Worm (Caenorhabditis elegans) whole organism, L4 larva: ENCODE data around the gene frm-8.

Experiments used
- F49E8.2 ChIP-seq: sonication (generic microtip); optimal IDR thresholded peaks from 2 replicates; lab custom pipeline; 2016; ENCODE audit warnings: missing compliant biosample characterization, mild to moderate bottlenecking, missing genetic modification characterization, borderline replicate concordance
- T20F7.1 ChIP-seq: fragments of 200-800 bp; sonication (Bioruptor generic); optimal IDR thresholded peaks from 2 replicates; lab custom pipeline; 2018; ENCODE audit warnings: mild to moderate bottlenecking, missing genetic modification characterization, missing compliant biosample characterization
- Y105C5A.15 ChIP-seq: fragments of 200-800 bp; sonication (Bioruptor generic); IDR thresholded peaks from 2 replicates; pipeline ENCODE4 v1.3.6; 2022; ENCODE audit warnings: missing genetic modification characterization, missing compliant biosample characterization
- Y48G9A.11 ChIP-seq: fragments of 200-800 bp; sonication (Bioruptor generic); IDR thresholded peaks from 2 replicates; pipeline ENCODE4 v1.3.6; 2022; ENCODE audit warnings: missing genetic modification reagents, missing genetic modification characterization, missing compliant biosample characterization
- Y5F2A.4 ChIP-seq: fragments of 200-800 bp; sonication (Bioruptor generic); optimal IDR thresholded peaks from 2 replicates; lab custom pipeline; 2018; ENCODE audit warnings: mild to moderate bottlenecking, missing genetic modification characterization, missing compliant biosample characterization
- Y75B8A.6 ChIP-seq: fragments of 200-800 bp; sonication (Bioruptor generic); IDR thresholded peaks from 2 replicates; pipeline ENCODE4 v1.3.6; 2022; ENCODE audit warnings: missing genetic modification reagents, missing genetic modification characterization, missing compliant biosample characterization
- ZK337.2 ChIP-seq: fragments of 200-800 bp; sonication (Bioruptor generic); IDR thresholded peaks from 2 replicates; pipeline ENCODE4 v1.3.6; 2022; ENCODE audit warnings: missing genetic modification reagents, missing genetic modification characterization, missing compliant biosample characterization
- aha-1 ChIP-seq: fragments of 150-350 bp; peaks from one replicate; lab custom pipeline; 2014; ENCODE audit warnings: missing biosample characterization, missing genetic modification characterization
- aly-2 ChIP-seq: sonication (generic microtip); optimal IDR thresholded peaks from 2 replicates; lab custom pipeline; 2018; ENCODE audit warnings: missing biosample characterization, missing genetic modification characterization
- ceh-32 ChIP-seq: sonication (generic microtip); optimal IDR thresholded peaks from 2 replicates; lab custom pipeline; 2016; ENCODE audit warnings: mild to moderate bottlenecking, missing genetic modification characterization, missing compliant biosample characterization; ENCODE audit not compliant: poor library complexity
- ceh-44 ChIP-seq: fragments of 200-800 bp; sonication (Bioruptor generic); IDR thresholded peaks from 2 replicates; pipeline ENCODE4 v1.3.6; 2022; ENCODE audit warnings: missing genetic modification reagents, missing genetic modification characterization, missing compliant biosample characterization
- ceh-82 ChIP-seq: sonication (generic microtip); optimal IDR thresholded peaks from 2 replicates; lab custom pipeline; 2017; ENCODE audit warnings: missing biosample characterization, missing genetic modification characterization
- ces-1 ChIP-seq: fragments of 150-350 bp; sonication (generic microtip); optimal IDR thresholded peaks from 4 replicates; lab custom pipeline; 2014; ENCODE audit warnings: missing biosample characterization, missing genetic modification reagents, missing genetic modification characterization
- ctbp-1 ChIP-seq: fragments of 200-800 bp; sonication (Bioruptor generic); IDR thresholded peaks from 2 replicates; pipeline ENCODE4 v1.3.6; 2022; ENCODE audit warnings: missing genetic modification reagents, missing genetic modification characterization, missing compliant biosample characterization
- daf-8 ChIP-seq: fragments of 200-800 bp; sonication (Bioruptor generic); IDR thresholded peaks from 2 replicates; pipeline ENCODE4 v1.3.6; 2022; ENCODE audit warnings: missing genetic modification characterization, missing compliant biosample characterization
- dmd-6 ChIP-seq: fragments of 200-800 bp; sonication (Bioruptor generic); IDR thresholded peaks from 2 replicates; pipeline ENCODE4 v1.3.6; 2022; ENCODE audit warnings: missing genetic modification reagents, missing genetic modification characterization, missing compliant biosample characterization
- dpl-1 ChIP-seq: fragments of 150-350 bp; optimal IDR thresholded peaks from 2 replicates; lab custom pipeline; 2014; ENCODE audit warnings: missing biosample characterization, missing genetic modification reagents, missing genetic modification characterization
- dve-1 ChIP-seq: sonication (generic microtip); optimal IDR thresholded peaks from 2 replicates; lab custom pipeline; 2017; ENCODE audit warnings: antibody characterized with exemption, mild to moderate bottlenecking, missing genetic modification characterization, missing compliant biosample characterization; ENCODE audit not compliant: insufficient read depth
- egl-43 ChIP-seq: fragments of 200-800 bp; sonication (Bioruptor generic); IDR thresholded peaks from 2 replicates; pipeline ENCODE4 v1.3.6; 2022; ENCODE audit warnings: missing genetic modification reagents, missing genetic modification characterization, missing compliant biosample characterization
- fkh-10 ChIP-seq: fragments of 150-350 bp; optimal IDR thresholded peaks from 2 replicates; lab custom pipeline; 2014; ENCODE audit warnings: missing biosample characterization, missing genetic modification reagents, missing genetic modification characterization
- fos-1 ChIP-seq: fragments of 150-350 bp; optimal IDR thresholded peaks from 2 replicates; lab custom pipeline; 2014; ENCODE audit warnings: missing biosample characterization, missing genetic modification characterization
- hif-1 ChIP-seq, 2 experiments: sonication (generic microtip); optimal IDR thresholded peaks; 2 replicates each; lab custom pipeline; 2016 to 2017; ENCODE audit warnings: missing compliant biosample characterization in 2 of 2, missing genetic modification characterization in 2 of 2, missing genetic modification reagents in 2 of 2, missing genotype in 2 of 2, mild to moderate bottlenecking in 1 of 2
- hlh-11 ChIP-seq: fragments of 200-800 bp; sonication (Bioruptor generic); optimal IDR thresholded peaks from 2 replicates; lab custom pipeline; 2018; ENCODE audit warnings: mild to moderate bottlenecking, missing genetic modification characterization, missing compliant biosample characterization
- hlh-30 ChIP-seq: sonication (generic microtip); optimal IDR thresholded peaks from 2 replicates; lab custom pipeline; 2017; ENCODE audit warnings: antibody characterized with exemption, mild to moderate bottlenecking, missing genetic modification characterization, missing compliant biosample characterization; ENCODE audit not compliant: insufficient read depth
- jun-1 ChIP-seq: fragments of 150-350 bp; optimal IDR thresholded peaks from 2 replicates; lab custom pipeline; 2014; ENCODE audit warnings: missing biosample characterization, missing genetic modification reagents, missing genetic modification characterization
- lin-1 ChIP-seq: fragments of 200-800 bp; sonication (Bioruptor generic); IDR thresholded peaks from 2 replicates; pipeline ENCODE4 v1.3.6; 2022; ENCODE audit warnings: missing genetic modification reagents, missing genetic modification characterization, missing compliant biosample characterization
- lin-13 ChIP-seq: fragments of 150-350 bp; optimal IDR thresholded peaks from 2 replicates; lab custom pipeline; 2014; ENCODE audit warnings: missing biosample characterization, missing genetic modification reagents, missing genetic modification characterization
- lin-29 ChIP-seq: fragments of 200-800 bp; sonication (Bioruptor generic); IDR thresholded peaks from 2 replicates; pipeline ENCODE4 v1.3.6; 2022; ENCODE audit warnings: missing genetic modification reagents, missing genetic modification characterization, missing compliant biosample characterization
- madf-5 ChIP-seq, 2 experiments: fragments of 200-800 bp; sonication (Bioruptor generic); IDR thresholded peaks; 2 replicates each; pipeline ENCODE4 v1.3.6; 2022; ENCODE audit warnings: missing compliant biosample characterization in 2 of 2, missing genetic modification characterization in 2 of 2
- mdt-29 ChIP-seq: fragments of 200-800 bp; sonication (Bioruptor generic); IDR thresholded peaks from 2 replicates; pipeline ENCODE4 v1.3.6; 2022; ENCODE audit warnings: missing genetic modification reagents, missing genetic modification characterization, missing compliant biosample characterization
- mep-1 ChIP-seq: fragments of 150-350 bp; sonication (generic microtip); optimal IDR thresholded peaks from 3 replicates; lab custom pipeline; 2014; ENCODE audit warnings: missing biosample characterization, missing genetic modification characterization
- mxl-2 ChIP-seq: fragments of 200-800 bp; sonication (Bioruptor generic); conservative IDR thresholded peaks from 2 replicates; pipeline ENCODE4 v1.3.6; 2022; ENCODE audit warnings: missing genetic modification reagents, missing genetic modification characterization, missing compliant biosample characterization
- nhr-11 ChIP-seq: fragments of 150-350 bp; optimal IDR thresholded peaks from 2 replicates; lab custom pipeline; 2014; ENCODE audit warnings: missing biosample characterization, missing genetic modification characterization
- nhr-237 ChIP-seq: sonication (generic microtip); optimal IDR thresholded peaks from 2 replicates; lab custom pipeline; 2017; ENCODE audit warnings: missing biosample characterization, missing genetic modification characterization
- nhr-25 ChIP-seq: sonication (generic microtip); optimal IDR thresholded peaks from 2 replicates; lab custom pipeline; 2017; ENCODE audit warnings: missing genetic modification characterization, mild to moderate bottlenecking, missing compliant biosample characterization, antibody characterized with exemption, moderate library complexity, borderline replicate concordance; ENCODE audit not compliant: insufficient read depth
- nhr-28 ChIP-seq: fragments of 150-350 bp; optimal IDR thresholded peaks from 2 replicates; lab custom pipeline; 2014; ENCODE audit warnings: missing biosample characterization, missing genetic modification characterization
- nhr-48 ChIP-seq: sonication (generic microtip); optimal IDR thresholded peaks from 2 replicates; lab custom pipeline; 2016; ENCODE audit warnings: mild to moderate bottlenecking, missing genetic modification characterization, missing compliant biosample characterization
- nhr-6 ChIP-seq: fragments of 150-350 bp; optimal IDR thresholded peaks from 2 replicates; lab custom pipeline; 2014; ENCODE audit warnings: missing biosample characterization, missing genetic modification characterization
- nhr-76 ChIP-seq: fragments of 150-350 bp; optimal IDR thresholded peaks from 2 replicates; lab custom pipeline; 2014; ENCODE audit warnings: missing biosample characterization, missing genetic modification characterization
- pha-4 ChIP-seq, 2 experiments: fragments of 150-350 bp in 1 of 2; fragments of 200-800 bp in 1 of 2; sonication (Bioruptor generic) in 1 of 2; IDR thresholded peaks in 1 of 2; optimal IDR thresholded peaks in 1 of 2; 2 replicates each; pipeline versions ENCODE4 v1.3.6 to Lab custom; 2014 to 2022; ENCODE audit warnings: missing genetic modification characterization in 2 of 2, missing genetic modification reagents in 2 of 2, missing biosample characterization in 1 of 2, missing compliant biosample characterization in 1 of 2
- set-16 ChIP-seq: fragments of 200-800 bp; sonication (Bioruptor generic); IDR thresholded peaks from 2 replicates; pipeline ENCODE4 v1.3.6; 2022; ENCODE audit warnings: missing genetic modification reagents, missing genetic modification characterization, missing compliant biosample characterization
- skn-1 ChIP-seq: fragments of 150-350 bp; optimal IDR thresholded peaks from 2 replicates; lab custom pipeline; 2014; ENCODE audit warnings: missing biosample characterization, missing genetic modification characterization
- snpc-1.2 ChIP-seq: fragments of 200-800 bp; sonication (Bioruptor generic); IDR thresholded peaks from 2 replicates; pipeline ENCODE4 v1.3.6; 2022; ENCODE audit warnings: missing genetic modification reagents, missing genetic modification characterization, missing compliant biosample characterization
- snpc-4 ChIP-seq: fragments of 150-350 bp; optimal IDR thresholded peaks from 2 replicates; lab custom pipeline; 2014; ENCODE audit warnings: missing biosample characterization, missing genetic modification characterization
- spr-1 ChIP-seq: sonication (generic microtip); optimal IDR thresholded peaks from 2 replicates; lab custom pipeline; 2016; ENCODE audit warnings: mild to moderate bottlenecking, missing genetic modification characterization, missing compliant biosample characterization
- tra-1 ChIP-seq: fragments of 200-800 bp; sonication (Bioruptor generic); IDR thresholded peaks from 2 replicates; pipeline ENCODE4 v1.3.6; 2022; ENCODE audit warnings: missing genetic modification reagents, missing genetic modification characterization, missing compliant biosample characterization
- unc-130 ChIP-seq: sonication (generic microtip); optimal IDR thresholded peaks from 2 replicates; lab custom pipeline; 2016; ENCODE audit warnings: missing genetic modification reagents, missing genetic modification characterization, missing compliant biosample characterization
- unc-62 ChIP-seq, 3 experiments: fragments of 150-350 bp in 1 of 3; sonication (generic microtip); optimal IDR thresholded peaks in 2 of 3; peaks in 1 of 3; 1 replicate in 1 of 3; 2 replicates in 2 of 3; lab custom pipeline; 2014 to 2017; ENCODE audit warnings: missing biosample characterization in 3 of 3, missing genetic modification characterization in 3 of 3, missing genetic modification reagents in 3 of 3, missing genotype in 1 of 3
- vab-7 ChIP-seq: fragments of 200-800 bp; sonication (Bioruptor generic); IDR thresholded peaks from 2 replicates; pipeline ENCODE4 v1.3.6; 2022; ENCODE audit warnings: missing genetic modification reagents, missing genetic modification characterization, missing compliant biosample characterization
- zip-11 ChIP-seq: fragments of 200-800 bp; sonication (Bioruptor generic); IDR thresholded peaks from 2 replicates; pipeline ENCODE4 v1.3.6; 2022; ENCODE audit warnings: missing genetic modification characterization, missing compliant biosample characterization

frm-8 gene

ce11 chrIII:3249038-3249420, 30.1 kb upstream of the frm-8 start (continued):
- TF ChIP-seq egl-43 (GFP tag; lab: Robert Waterston, UW): peak; percentile 87
- no peak for TF ChIP-seq jun-1 (tag; lab: Kevin White, UChicago)
- TF ChIP-seq lin-1: peak; percentile 14; the same call in 1 of the 2 replicates
- TF ChIP-seq unc-130 (GFP tag; lab: Kevin White, UChicago): no peak
- TF ChIP-seq vab-7 (GFP tag; lab: Robert Waterston, UW): peak; percentile 82
- TF ChIP-seq nhr-76 (tag; lab: Kevin White, UChicago): no peak
- TF ChIP-seq dmd-6 (GFP tag; lab: Robert Waterston, UW): peak; percentile 53
- no peak for TF ChIP-seq lin-13
- peak; percentile 56 for TF ChIP-seq spr-1 (tag; lab: Kevin White, UChicago)
- TF ChIP-seq fkh-10 (GFP tag; lab: Kevin White, UChicago): no peak
- no peak for TF ChIP-seq ces-1 (GFP tag; lab: Kevin White, UChicago)
- no peak for TF ChIP-seq fos-1 (tag; lab: Kevin White, UChicago)
- TF ChIP-seq zip-11 (GFP tag; lab: Robert Waterston, UW): no peak
- TF ChIP-seq set-16 (GFP tag; lab: Robert Waterston, UW): no peak
- peak; percentile 83 for TF ChIP-seq tra-1
- no peak for TF ChIP-seq dpl-1 (GFP tag; lab: Kevin White, UChicago)
- no peak for TF ChIP-seq hif-1 (tag; optimal IDR thresholded peaks at IDR 0.05; lab: Kevin White, UChicago)
- TF ChIP-seq Y75B8A.6 (GFP tag; lab: Robert Waterston, UW): peak; percentile 58; the same call in 1 of the 2 replicates
- peak; percentile 71 to 90; a peak in 3 of 4 replicates for TF ChIP-seq madf-5 (GFP tag; IDR thresholded peaks at IDR 0.05; lab: Robert Waterston, UW)
- TF ChIP-seq snpc-4: no peak
- TF ChIP-seq skn-1: no peak
- TF ChIP-seq aha-1 (tag; lab: Kevin White, UChicago): no peak
- TF ChIP-seq ZK337.2 (GFP tag; lab: Robert Waterston, UW): peak; percentile 71
- no peak for TF ChIP-seq unc-62 (GFP tag; optimal IDR thresholded peaks at IDR 0.05 in 1 of 2; lab: Kevin White, UChicago)
- no peak for TF ChIP-seq unc-62 (tag; optimal IDR thresholded peaks at IDR 0.05; lab: Kevin White, UChicago)
- TF ChIP-seq nhr-28 (tag; lab: Kevin White, UChicago): no peak
- no peak for TF ChIP-seq nhr-237 (tag; lab: Kevin White, UChicago)
- TF ChIP-seq nhr-25 (tag; lab: Kevin White, UChicago): no peak
- no peak for TF ChIP-seq dve-1 (tag; lab: Kevin White, UChicago)
- TF ChIP-seq Y105C5A.15: peak; percentile 73; the same call in 1 of the 2 replicates
- TF ChIP-seq ceh-44 (GFP tag; lab: Robert Waterston, UW): no peak
- no peak for TF ChIP-seq Y48G9A.11
- peak; percentile 23 for TF ChIP-seq mep-1 (tag; lab: Kevin White, UChicago)
- TF ChIP-seq nhr-48 (tag; lab: Kevin White, UChicago): peak; percentile 6
- TF ChIP-seq ceh-82 (tag; lab: Kevin White, UChicago): no peak
- TF ChIP-seq mdt-29 (GFP tag; lab: Robert Waterston, UW): peak; percentile 57; the same call in 1 of the 2 replicates
- peak; percentile 60; the same call in 1 of the 2 replicates for TF ChIP-seq snpc-1.2
- TF ChIP-seq aly-2 (tag; lab: Kevin White, UChicago): no peak
- peak; percentile 64 for TF ChIP-seq F49E8.2 (tag; lab: Kevin White, UChicago)
- no peak for TF ChIP-seq hlh-11 (tag; lab: Kevin White, UChicago)
- TF ChIP-seq Y5F2A.4 (GFP tag; lab: Kevin White, UChicago): no peak
- no peak for TF ChIP-seq daf-8 (GFP tag; lab: Robert Waterston, UW)
- TF ChIP-seq T20F7.1 (GFP tag; lab: Kevin White, UChicago): no peak
- no peak for TF ChIP-seq ceh-32 (tag; lab: Kevin White, UChicago)
- TF ChIP-seq mxl-2: no peak; the same call in 1 of the 2 replicates
- peak; percentile 73 for TF ChIP-seq ctbp-1 (GFP tag; lab: Robert Waterston, UW)
- no peak for TF ChIP-seq nhr-6 (tag; lab: Kevin White, UChicago)
- no peak for TF ChIP-seq hlh-30
- TF ChIP-seq nhr-11 (tag; lab: Kevin White, UChicago): no peak
- 0 out of 2 replicates have a peak, but pooled peaks have one; percentile 33 for TF ChIP-seq lin-29
- peak; percentile 86 for TF ChIP-seq pha-4 (GFP tag; IDR thresholded peaks at IDR 0.05; lab: Robert Waterston, UW)
- no peak for TF ChIP-seq pha-4 (tag; optimal IDR thresholded peaks at IDR 0.05; lab: Kevin White, UChicago)
